Worm (Caenorhabditis elegans): Measurements from ENCODE around the gene arrd-1.

DNA sequence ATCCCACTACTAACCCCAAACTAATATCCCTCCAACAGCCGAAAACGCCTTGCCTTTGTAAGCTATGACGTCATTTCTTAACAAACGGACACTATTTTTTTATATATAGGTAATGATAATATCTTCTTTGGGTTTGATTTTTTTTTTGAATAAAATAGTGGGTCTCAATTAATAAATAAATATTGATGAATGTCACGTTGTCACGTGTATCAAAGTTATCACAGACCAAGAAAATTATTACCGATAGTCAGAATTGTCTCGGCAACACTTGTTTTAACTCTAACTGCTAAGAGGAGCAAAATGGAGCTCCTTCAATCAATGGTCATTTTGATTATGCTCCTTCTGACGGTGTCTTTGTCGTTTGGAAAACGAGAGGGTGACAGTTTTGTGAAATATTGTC, 6.7 kb downstream of the arrd-1 start, which contains the start of gene T04B8.1:
- TF ChIP-seq npax-4 (tag; optimal IDR thresholded peaks at IDR 0.05) (no peak), ztf-16 (tag; optimal IDR thresholded peaks at IDR 0.05) (no peak), C38D4.7 (GFP tag; optimal IDR thresholded peaks at IDR 0.05) (no peak), unc-3 (GFP tag; conservative IDR thresholded peaks at IDR 0.05) (no peak), unc-3 (tag; optimal IDR thresholded peaks at IDR 0.05) (no peak), pha-4 (tag; optimal IDR thresholded peaks at IDR 0.05) (no peak), odd-2 (tag; optimal IDR thresholded peaks at IDR 0.05) (no peak), rnt-1 (tag; optimal IDR thresholded peaks at IDR 0.05) (no peak), elt-4 (tag; optimal IDR thresholded peaks at IDR 0.05) (no peak), pqm-1 (tag; optimal IDR thresholded peaks at IDR 0.05) (no peak), unc-86 (tag; optimal IDR thresholded peaks at IDR 0.05) (no peak), pag-3 (tag; optimal IDR thresholded peaks at IDR 0.05; ENCODE audit: borderline replicate concordance) (no peak), tbx-2 (tag; optimal IDR thresholded peaks at IDR 0.05) (no peak), nfya-1 (tag; optimal IDR thresholded peaks at IDR 0.05) (no peak), hlh-6 (tag; optimal IDR thresholded peaks at IDR 0.05) (no peak)
